Fruit fly (Drosophila melanogaster): Measurements from ENCODE around the gene Abcd3.

The Abcd3 gene

dm6 chrX:19748014-19748413 is 2.6 kb upstream of the Abcd3 start, which contains the start of gene Alr:
Gene Alr (plus strand): TSS chrX:19748314.
- TF ChIP-seq noc (tag; optimal IDR thresholded peaks at IDR 0.05), result no peak

dm6 chrX:19748565-19748964 is 2.0 kb upstream of the Abcd3 start:
- TF ChIP-seq noc (tag; optimal IDR thresholded peaks at IDR 0.05), result no peak

dm6 chrX:19752344-19752743 is 1.8 kb downstream of the Abcd3 start:
- no peak for TF ChIP-seq noc (tag; optimal IDR thresholded peaks at IDR 0.05)

dm6 chrX:19753710-19754109 is 3.1 kb downstream of the Abcd3 start:
- TF ChIP-seq noc (tag; optimal IDR thresholded peaks at IDR 0.05), result no peak

- peak; percentile 45 for TF ChIP-seq noc (tag; optimal IDR thresholded peaks at IDR 0.05)
Measured at dm6 chrX:19754152-19754579, 3.6 kb downstream of the Abcd3 start.

- TF ChIP-seq noc (tag; optimal IDR thresholded peaks at IDR 0.05), result no peak
Measured at dm6 chrX:19754705-19755403, 4.3 kb downstream of the Abcd3 start.

- no peak for TF ChIP-seq noc (tag; optimal IDR thresholded peaks at IDR 0.05)
Measured at dm6 chrX:19762167-19762566, 11.6 kb downstream of the Abcd3 start.

dm6 chrX:19763440-19764002 is 13.0 kb downstream of the Abcd3 start:
- TF ChIP-seq noc (tag; optimal IDR thresholded peaks at IDR 0.05), result no peak

- TF ChIP-seq noc (tag; optimal IDR thresholded peaks at IDR 0.05), result no peak
Measured at dm6 chrX:19764824-19765489, 14.4 kb downstream of the Abcd3 start, which contains the start of gene CG12702. Gene CG12702 (minus strand): TSS chrX:19764874.

dm6 chrX:19765490-19766212 is 15.1 kb downstream of the Abcd3 start:
- TF ChIP-seq noc (tag; optimal IDR thresholded peaks at IDR 0.05), result no peak

- TF ChIP-seq noc (tag; optimal IDR thresholded peaks at IDR 0.05), result no peak
Measured at dm6 chrX:19769821-19770519, 19.4 kb downstream of the Abcd3 start.

- TF ChIP-seq noc (tag; optimal IDR thresholded peaks at IDR 0.05), result no peak
Measured at dm6 chrX:19772002-19772622, 21.5 kb downstream of the Abcd3 start.

- no peak for TF ChIP-seq noc (tag; optimal IDR thresholded peaks at IDR 0.05)
Measured at dm6 chrX:19773734-19774702, 23.4 kb downstream of the Abcd3 start.

dm6 chrX:19775055-19775645 is 24.6 kb downstream of the Abcd3 start:
- no peak for TF ChIP-seq noc (tag; optimal IDR thresholded peaks at IDR 0.05)

Data from whole organism, larva.